Fruit fly (Drosophila melanogaster) whole organism, larva: Measurements from ENCODE around the gene GXIVsPLA2.

ENCODE experiments used
- noc ChIP-seq: fragments of 200-800 bp; sonication (Bioruptor generic); optimal IDR thresholded peaks from 3 replicates; lab custom pipeline; 2019; ENCODE audit warnings: missing biosample characterization, mild to moderate bottlenecking, missing genetic modification characterization, moderate library complexity

Gene GXIVsPLA2

DNA sequence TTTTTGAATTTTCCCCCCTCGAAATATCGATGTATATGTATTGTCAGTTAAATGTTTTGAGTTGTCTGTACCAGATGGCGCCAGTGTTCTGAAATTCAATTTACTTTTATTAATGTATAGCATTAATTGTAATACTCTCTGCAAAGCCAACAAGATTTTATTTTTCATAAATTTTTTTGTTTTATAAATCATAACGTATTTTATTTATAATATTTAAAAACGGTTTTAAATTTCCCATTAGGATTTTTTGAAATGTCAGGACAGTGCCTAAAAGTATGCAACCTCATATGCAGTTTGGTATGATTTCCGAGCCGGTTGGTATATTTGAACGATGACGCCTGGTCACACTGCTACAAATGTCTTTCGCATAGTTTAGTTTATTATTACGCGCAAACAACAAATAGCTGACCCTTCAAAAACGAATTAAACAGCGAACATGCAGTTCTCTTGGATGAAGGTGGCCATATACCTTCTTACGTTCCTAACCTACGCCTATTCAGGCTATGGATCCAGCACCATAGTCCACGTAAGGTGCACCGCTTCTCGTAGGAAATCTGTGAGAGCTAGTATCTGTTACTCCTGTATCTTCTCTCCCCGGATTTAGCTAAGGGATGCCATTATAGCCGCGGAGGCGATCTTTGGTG, at the start of gene GXIVsPLA2, which contains the start of gene Pka-C3:
GXIVsPLA2 (plus strand) TSS at position 313 of the 644 bp plus-strand sequence.
Pka-C3 (minus strand) TSS at position 14 of the 644 bp plus-strand sequence.
- no peak for TF ChIP-seq noc (tag; lab: Kevin White, UChicago)

DNA sequence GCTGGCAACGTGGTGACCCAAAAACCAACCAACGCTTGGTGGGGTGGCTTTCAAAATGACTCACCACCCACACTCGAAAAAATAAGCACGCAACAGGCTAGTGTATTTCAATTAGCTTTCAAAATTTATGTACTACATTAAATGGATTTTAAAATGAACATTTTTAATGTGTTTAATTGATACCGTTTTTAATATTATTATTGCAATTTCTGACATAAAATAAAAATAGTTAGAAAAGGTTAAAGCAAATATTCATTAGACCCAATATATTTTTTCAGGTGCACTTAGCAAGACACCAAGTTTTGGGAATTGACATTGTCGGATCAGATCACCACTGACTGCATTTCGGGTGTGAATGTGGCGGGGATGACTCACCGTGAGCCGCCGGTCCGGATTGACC, 48.6 kb upstream of the GXIVsPLA2 start:
- TF ChIP-seq noc (tag; lab: Kevin White, UChicago) = no peak

DNA sequence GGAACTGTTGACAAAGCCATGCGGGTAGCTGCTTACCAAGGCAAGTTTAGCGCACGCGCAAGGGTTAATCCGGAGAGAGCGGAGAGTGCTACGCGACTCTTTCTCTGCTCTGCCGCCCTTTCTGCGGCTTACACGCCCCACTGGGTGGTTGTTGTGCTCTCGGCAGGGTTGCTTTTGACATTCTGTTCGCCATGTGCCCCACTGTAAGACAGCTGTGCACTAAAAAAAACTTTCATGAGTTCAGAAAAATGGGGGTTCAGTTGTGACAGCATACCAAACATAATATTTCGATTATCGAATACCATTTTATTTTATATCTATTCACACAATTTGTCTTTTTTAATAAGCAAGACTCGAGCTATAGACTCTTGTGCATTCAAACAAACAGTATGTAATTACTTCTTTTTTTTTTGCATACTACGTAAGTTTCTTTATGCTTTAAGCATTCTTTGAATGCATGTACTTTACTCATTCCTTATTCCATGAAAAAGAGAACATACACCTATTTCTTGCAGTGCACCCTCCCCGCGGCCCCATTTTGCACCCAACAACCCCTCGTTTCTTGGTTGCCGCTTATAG, 33.8 kb upstream of the GXIVsPLA2 start:
- TF ChIP-seq noc (tag; lab: Kevin White, UChicago) = peak; percentile 2

DNA sequence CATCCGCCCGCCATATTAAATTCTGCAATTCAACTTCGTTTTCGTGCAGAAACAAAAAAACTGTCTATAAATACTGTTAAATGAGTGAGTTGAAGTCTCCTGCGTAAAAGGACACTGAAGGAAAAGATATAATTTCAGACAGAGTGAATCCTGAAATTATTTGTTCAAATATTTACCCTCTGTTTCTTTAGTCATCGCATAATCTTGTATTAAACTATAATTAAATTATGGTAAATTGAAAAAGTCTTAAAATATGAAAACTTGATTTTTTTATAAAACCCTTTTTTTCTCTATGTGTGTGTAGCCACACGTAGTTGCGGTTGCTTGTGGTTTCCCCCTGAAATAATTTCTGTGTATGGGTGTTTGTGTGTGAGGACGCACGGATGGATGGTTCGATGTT, 31.5 kb upstream of the GXIVsPLA2 start:
- TF ChIP-seq noc (tag; lab: Kevin White, UChicago) = no peak

DNA sequence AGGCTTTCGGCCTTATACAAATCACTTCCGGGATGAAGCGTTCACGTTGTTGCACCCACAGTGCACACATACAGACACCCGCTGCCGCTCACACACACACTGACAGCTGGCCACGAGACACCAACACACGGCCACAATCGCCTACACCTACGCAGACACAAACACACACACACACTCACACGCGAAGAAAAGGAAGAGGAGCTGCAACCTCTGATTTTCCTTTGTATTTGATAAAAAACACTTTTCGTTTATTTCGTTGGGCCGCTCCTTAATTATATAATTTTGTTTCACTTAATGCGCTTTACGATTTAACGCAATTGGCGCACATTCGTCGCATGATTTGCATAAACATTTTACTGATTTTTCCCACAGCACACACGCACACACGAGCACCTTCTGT, 30.6 kb upstream of the GXIVsPLA2 start:
- no peak for TF ChIP-seq noc (tag; lab: Kevin White, UChicago)

DNA sequence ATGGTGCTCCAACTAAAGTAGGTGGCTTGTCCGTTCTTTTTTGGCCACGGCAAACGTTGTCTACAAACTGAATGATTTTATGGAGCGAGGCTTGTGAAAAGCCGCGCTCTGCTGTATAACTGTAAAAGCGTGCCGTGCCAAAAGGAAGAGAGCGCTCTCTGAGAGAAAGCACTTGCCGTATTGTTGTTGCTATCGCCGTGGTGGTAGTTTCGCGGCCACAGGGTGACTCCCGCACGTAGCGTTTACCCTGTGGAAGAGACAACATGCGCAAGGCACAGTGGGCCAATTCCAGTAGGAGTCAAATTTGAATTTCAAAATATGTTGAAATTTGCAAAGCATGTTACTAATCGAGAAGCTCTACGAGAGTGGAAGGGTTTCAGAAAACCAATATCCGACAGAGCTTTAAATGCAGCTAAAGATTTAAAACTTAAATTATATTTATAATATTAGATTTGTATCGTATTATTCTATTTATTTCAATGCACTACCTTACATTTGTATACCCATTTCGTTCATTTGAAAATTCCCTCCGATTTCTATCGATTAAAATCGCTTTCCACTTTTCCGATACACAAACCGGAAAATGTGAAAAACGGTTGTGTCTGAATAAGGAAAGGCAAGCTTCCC, 30.0 kb upstream of the GXIVsPLA2 start, which contains the start of gene sff:
sff (minus strand) TSS at position 51 of the 627 bp plus-strand sequence.
- TF ChIP-seq noc (tag; lab: Kevin White, UChicago) = peak; percentile 43

DNA sequence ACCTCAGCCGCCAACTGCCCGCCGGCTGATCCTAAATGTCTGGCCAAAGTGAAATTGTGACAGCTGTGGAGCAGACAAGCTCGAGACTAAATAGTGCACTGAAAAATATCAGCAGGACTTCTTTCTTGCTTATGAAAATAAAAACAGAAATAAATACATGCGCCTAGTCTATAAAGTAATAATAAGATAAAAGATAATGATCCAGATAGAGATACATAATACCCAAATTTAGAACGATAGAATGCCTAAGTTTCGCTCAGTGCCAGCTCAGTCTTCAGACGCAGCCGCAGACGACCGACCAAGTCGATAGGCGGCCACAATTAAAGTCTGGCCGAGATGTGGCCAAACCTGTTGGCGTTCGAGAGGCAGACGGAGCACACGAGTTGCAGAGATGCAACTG, 14.1 kb upstream of the GXIVsPLA2 start:
- TF ChIP-seq noc (tag; lab: Kevin White, UChicago) = no peak

DNA sequence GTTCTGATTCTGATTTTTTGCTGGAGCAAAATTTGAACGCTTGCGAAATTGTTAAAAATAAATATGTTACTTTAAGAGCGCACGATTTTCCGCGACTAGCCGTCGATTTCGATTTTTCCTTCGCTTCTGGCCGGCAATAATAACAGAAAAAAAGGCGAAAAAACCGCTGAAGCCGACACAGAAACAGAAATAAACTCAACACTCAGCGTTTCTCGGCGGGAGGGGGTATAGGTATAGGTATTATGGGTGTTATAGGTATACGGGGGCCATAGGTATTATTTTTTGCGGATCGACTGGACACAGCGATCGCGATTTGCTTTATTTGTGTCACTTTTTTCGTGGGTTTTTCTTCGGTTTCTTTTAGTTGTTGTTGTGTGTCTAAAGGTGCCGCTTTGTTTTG, 2.6 kb upstream of the GXIVsPLA2 start:
- TF ChIP-seq noc (tag; lab: Kevin White, UChicago) = no peak

DNA sequence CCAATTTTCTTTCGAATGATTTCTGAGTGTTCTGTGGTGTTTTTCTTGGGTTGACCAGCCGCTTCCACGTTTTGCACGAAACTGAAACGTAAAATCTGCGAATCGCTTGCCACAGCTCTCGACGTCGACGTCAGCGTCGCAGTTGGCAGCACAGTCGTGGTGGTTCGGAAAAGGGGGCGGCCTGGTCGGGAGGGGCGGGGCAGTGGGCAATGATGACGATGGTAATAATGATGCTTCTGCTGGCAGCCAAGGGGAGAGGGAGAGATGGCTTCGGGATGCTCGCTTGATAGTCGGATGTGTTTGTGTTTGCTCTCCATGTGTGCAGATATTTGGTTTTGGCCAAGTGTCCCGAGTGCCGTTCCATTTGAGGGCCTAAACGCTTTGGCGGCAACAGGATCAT, 2.0 kb upstream of the GXIVsPLA2 start:
- no peak for TF ChIP-seq noc (tag; lab: Kevin White, UChicago)

DNA sequence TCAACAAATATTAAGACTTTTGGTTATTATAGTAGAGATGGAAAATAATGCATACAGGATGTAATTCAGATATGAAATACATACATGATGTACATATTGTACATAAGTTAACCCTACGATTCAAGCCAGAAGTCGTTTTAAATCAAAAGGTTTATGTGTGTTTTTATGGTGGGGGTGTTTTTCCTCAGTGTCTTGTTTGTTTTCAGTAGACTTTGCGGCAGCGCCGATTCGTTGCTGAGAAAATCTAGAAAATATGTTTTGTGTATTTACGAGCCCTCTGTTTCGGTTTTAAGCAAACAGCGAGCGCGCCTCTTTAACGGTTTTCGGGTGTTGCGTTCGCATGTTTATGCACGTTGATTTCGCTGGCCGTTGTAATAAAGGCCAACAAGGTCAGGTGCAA, 1.0 kb upstream of the GXIVsPLA2 start:
- TF ChIP-seq noc (tag; lab: Kevin White, UChicago) = no peak

DNA sequence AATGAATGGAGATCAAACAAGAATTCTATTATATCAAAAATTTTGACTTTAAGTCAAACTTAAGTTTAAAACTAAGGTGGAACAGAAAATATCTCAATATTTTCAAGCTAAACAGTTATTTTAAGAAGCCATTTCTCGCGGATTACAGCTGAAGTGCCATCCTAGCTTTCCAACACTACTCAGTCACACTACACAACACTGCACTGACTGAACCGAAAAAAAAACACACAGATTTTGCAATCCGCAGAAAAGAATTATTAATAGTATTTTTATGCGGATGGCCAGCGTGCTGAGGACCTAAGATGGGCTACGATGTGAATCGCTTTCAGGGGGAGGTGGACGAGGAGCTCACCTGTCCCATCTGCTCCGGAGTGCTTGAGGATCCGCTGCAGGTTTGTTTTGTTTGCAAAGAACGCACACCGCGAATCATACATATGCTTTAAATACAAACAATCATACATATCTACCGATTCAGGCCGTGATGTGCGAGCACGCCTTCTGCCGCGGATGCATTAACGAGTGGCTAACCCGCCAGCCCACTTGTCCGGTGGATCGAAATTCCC, 1.6 kb downstream of the GXIVsPLA2 start, which contains the start of gene elgi:
elgi (plus strand) TSS at position 103 of the 563 bp plus-strand sequence.
- TF ChIP-seq noc (tag; lab: Kevin White, UChicago) = peak; percentile 59

DNA sequence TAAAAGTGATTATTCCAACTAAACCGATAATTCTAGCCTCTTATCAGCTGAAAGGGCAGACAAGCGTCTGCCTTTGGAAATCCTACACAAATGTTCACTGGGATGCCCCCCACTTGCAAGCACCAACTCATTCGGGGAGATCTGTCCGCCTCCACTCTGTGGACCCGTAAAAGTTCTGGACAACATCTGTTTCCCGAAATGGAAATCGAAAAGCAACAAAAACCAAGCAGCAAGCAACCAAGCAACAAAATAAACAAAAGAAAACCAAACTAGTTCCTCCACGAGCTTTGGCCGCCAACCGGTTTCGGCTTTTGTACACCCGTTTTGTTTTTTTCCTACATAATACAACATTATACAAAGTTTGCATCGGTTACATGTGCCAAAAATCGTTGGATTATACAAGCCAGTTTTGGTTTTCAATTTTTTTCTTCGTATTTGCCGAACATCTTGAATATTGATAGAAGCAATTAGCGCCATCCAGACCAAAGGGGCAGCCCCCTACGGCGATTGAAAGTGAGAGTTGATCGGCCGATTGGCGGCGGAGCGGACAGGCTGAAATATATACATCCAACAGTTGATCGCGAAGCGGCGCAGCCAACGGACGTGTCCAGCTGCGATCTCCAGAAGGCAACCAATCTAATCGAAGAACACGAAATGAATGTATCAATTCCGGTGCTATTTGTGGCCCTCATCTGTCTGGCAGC, 3.9 kb downstream of the GXIVsPLA2 start, which contains the start of gene CG17032:
CG17032 (plus strand) TSS at position 232 of the 704 bp plus-strand sequence.
- peak; percentile 65 for TF ChIP-seq noc (tag; lab: Kevin White, UChicago)

DNA sequence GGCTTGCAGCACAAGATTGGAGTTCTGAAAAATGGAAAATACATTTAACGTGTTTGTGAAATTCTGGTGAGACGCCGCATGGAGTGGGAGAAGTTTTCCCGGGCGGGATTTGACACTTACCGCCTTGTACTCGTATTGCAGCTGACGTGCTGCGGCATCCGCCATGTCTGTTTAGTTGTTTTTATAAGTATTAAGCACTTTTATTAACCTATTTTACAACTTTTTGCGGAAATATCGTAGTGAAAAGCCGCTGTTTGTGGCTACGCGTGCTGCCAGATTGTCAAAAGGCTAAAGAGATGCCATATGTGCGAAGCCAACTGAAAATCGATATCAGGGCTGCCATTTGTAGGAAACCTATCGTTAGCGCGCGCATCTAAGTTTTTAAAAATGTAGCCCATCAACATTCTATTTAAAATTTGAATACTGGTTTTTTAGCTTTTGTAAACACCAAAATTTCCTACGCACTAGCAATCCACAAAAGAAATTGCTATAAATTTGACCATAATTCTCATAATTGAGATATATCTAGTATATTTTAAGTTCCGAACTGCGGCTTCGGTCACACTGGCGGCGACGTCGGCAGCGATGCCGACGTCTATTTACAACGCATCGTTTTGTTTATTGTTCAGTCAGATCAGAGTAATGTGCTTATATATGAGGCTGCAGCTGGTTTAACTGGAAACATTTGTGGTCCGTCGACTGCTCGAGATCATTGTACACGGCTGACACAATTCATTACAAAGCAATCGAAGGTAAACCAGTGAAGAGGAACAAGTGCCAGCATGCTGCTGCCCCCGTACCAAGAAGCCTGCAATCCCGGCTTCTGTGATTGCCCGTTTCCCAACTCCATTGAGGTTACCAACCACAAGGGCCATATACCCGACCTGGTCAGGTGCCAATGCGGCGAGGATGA, 12.9 kb downstream of the GXIVsPLA2 start, which contains the start of the genes Brr2 and CG10516:
Brr2 (minus strand) TSS at position 285 of the 913 bp plus-strand sequence.
CG10516 (plus strand) TSS at position 617 of the 913 bp plus-strand sequence.
- no peak for TF ChIP-seq noc (tag; lab: Kevin White, UChicago)

DNA sequence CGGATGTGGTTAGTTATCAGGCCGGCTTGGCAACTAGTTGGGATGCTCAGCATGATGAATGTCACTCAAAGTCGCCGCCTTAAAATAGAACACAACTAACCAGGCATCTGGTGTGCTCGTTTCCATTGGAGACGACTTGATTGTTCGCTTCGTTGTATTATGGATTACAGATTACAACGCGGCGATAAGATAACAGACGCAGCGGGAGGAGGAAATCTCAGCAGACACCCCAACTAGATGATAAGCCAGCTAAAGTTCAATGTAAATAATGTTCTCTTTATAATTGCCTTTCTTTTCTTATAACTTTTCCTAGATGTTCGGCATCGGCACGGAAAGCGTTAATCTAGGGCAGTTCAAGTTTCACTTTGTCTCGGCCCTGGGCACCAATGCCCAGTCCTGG, 13.8 kb downstream of the GXIVsPLA2 start:
- TF ChIP-seq noc (tag; lab: Kevin White, UChicago) = no peak
